Worm (Caenorhabditis elegans) whole organism, L2 larva: Measurements from ENCODE around the gene Y113G7A.14.

Experiments used
- C34F6.9 ChIP-seq: fragments of 150-350 bp; optimal IDR thresholded peaks from 2 replicates; lab custom pipeline; 2014; ENCODE audit warnings: missing biosample characterization, missing genetic modification characterization
- R02D3.7 ChIP-seq: fragments of 150-350 bp; optimal IDR thresholded peaks from 2 replicates; lab custom pipeline; 2014; ENCODE audit warnings: missing biosample characterization, missing genetic modification characterization
- Y55F3AM.14 ChIP-seq: fragments of 200-800 bp; sonication (Bioruptor generic); optimal IDR thresholded peaks from 2 replicates; lab custom pipeline; 2018; ENCODE audit warnings: mild to moderate bottlenecking, missing genetic modification characterization, missing compliant biosample characterization
- ZK546.5 ChIP-seq: sonication (generic microtip); optimal IDR thresholded peaks from 2 replicates; lab custom pipeline; 2017; ENCODE audit warnings: missing biosample characterization, missing genetic modification characterization
- alr-1 ChIP-seq: fragments of 150-350 bp; optimal IDR thresholded peaks from 2 replicates; lab custom pipeline; 2014; ENCODE audit warnings: missing biosample characterization, missing genetic modification characterization
- ama-1 ChIP-seq: fragments of 150-350 bp; optimal IDR thresholded peaks from 2 replicates; lab custom pipeline; 2018; ENCODE audit warnings: inconsistent platforms
- blmp-1 ChIP-seq: sonication (generic microtip); optimal IDR thresholded peaks from 2 replicates; lab custom pipeline; 2017; ENCODE audit warnings: missing genetic modification characterization, mild to moderate bottlenecking, missing compliant biosample characterization, antibody characterized with exemption, moderate library complexity; ENCODE audit not compliant: insufficient read depth
- ceh-82 ChIP-seq: fragments of 150-350 bp; optimal IDR thresholded peaks from 2 replicates; lab custom pipeline; 2014; ENCODE audit warnings: missing biosample characterization, missing genetic modification characterization
- crh-2 ChIP-seq: sonication (generic microtip); optimal IDR thresholded peaks from 2 replicates; lab custom pipeline; 2017; ENCODE audit warnings: missing biosample characterization, missing genetic modification characterization
- dmd-4 ChIP-seq: sonication (generic microtip); optimal IDR thresholded peaks from 2 replicates; lab custom pipeline; 2017; ENCODE audit warnings: missing biosample characterization, missing genetic modification characterization
- elt-1 ChIP-seq: fragments of 150-350 bp; optimal IDR thresholded peaks from 2 replicates; lab custom pipeline; 2014; ENCODE audit warnings: missing biosample characterization, missing genetic modification characterization
- elt-3 ChIP-seq: sonication (generic microtip); optimal IDR thresholded peaks from 2 replicates; lab custom pipeline; 2017; ENCODE audit warnings: missing biosample characterization, missing genetic modification characterization
- fos-1 ChIP-seq: fragments of 150-350 bp; optimal IDR thresholded peaks from 2 replicates; lab custom pipeline; 2014; ENCODE audit warnings: missing biosample characterization, missing genetic modification characterization
- gmeb-1 ChIP-seq: fragments of 150-350 bp; optimal IDR thresholded peaks from 2 replicates; lab custom pipeline; 2014; ENCODE audit warnings: missing biosample characterization, missing genetic modification characterization
- lin-11 ChIP-seq: fragments of 150-350 bp; sonication (generic microtip); optimal IDR thresholded peaks from 2 replicates; lab custom pipeline; 2014; ENCODE audit warnings: missing biosample characterization, missing genetic modification characterization, inconsistent platforms, mixed read lengths
- lin-39 ChIP-seq: fragments of 150-350 bp; optimal IDR thresholded peaks from 2 replicates; lab custom pipeline; 2014; ENCODE audit warnings: missing biosample characterization, missing genetic modification reagents, missing genetic modification characterization
- lsy-2 ChIP-seq, 2 experiments: fragments of 150-350 bp in 1 of 2; sonication (generic microtip) in 1 of 2; optimal IDR thresholded peaks; 2 replicates each; lab custom pipeline; 2014 to 2017; ENCODE audit warnings: missing biosample characterization in 2 of 2, missing genetic modification characterization in 2 of 2
- mab-5 ChIP-seq: fragments of 150-350 bp; optimal IDR thresholded peaks from 2 replicates; lab custom pipeline; 2014; ENCODE audit warnings: missing biosample characterization, missing genetic modification characterization
- mbf-1 ChIP-seq: sonication (generic microtip); optimal IDR thresholded peaks from 2 replicates; lab custom pipeline; 2017; ENCODE audit warnings: missing biosample characterization, missing genetic modification characterization
- mdl-1 ChIP-seq, 2 experiments: fragments of 150-350 bp in 1 of 2; sonication (generic microtip) in 1 of 2; optimal IDR thresholded peaks; 2 replicates each; lab custom pipeline; 2017; ENCODE audit warnings: missing biosample characterization in 2 of 2, missing genetic modification characterization in 2 of 2
- nhr-10 ChIP-seq: sonication (generic microtip); optimal IDR thresholded peaks from 2 replicates; lab custom pipeline; 2017; ENCODE audit warnings: missing biosample characterization, missing genetic modification characterization
- nhr-11 ChIP-seq: fragments of 150-350 bp; optimal IDR thresholded peaks from 2 replicates; lab custom pipeline; 2014; ENCODE audit warnings: missing biosample characterization, missing genetic modification characterization
- nhr-129 ChIP-seq: fragments of 150-350 bp; optimal IDR thresholded peaks from 2 replicates; lab custom pipeline; 2014; ENCODE audit warnings: missing biosample characterization, missing genetic modification characterization
- nhr-21 ChIP-seq: fragments of 150-350 bp; optimal IDR thresholded peaks from 2 replicates; lab custom pipeline; 2014; ENCODE audit warnings: missing biosample characterization, missing genetic modification characterization
- nhr-237 ChIP-seq: fragments of 150-350 bp; optimal IDR thresholded peaks from 2 replicates; lab custom pipeline; 2014; ENCODE audit warnings: missing biosample characterization, missing genetic modification characterization
- nhr-25 ChIP-seq: fragments of 150-350 bp; sonication (generic microtip); optimal IDR thresholded peaks from 3 replicates; lab custom pipeline; 2014; ENCODE audit warnings: missing biosample characterization, missing genetic modification characterization
- peb-1 ChIP-seq: fragments of 150-350 bp; optimal IDR thresholded peaks from 2 replicates; lab custom pipeline; 2014; ENCODE audit warnings: missing biosample characterization, missing genetic modification characterization
- sem-4 ChIP-seq: fragments of 150-350 bp; optimal IDR thresholded peaks from 2 replicates; lab custom pipeline; 2014; ENCODE audit warnings: missing biosample characterization, missing genetic modification reagents, missing genetic modification characterization
- sma-3 ChIP-seq: sonication (generic microtip); optimal IDR thresholded peaks from 2 replicates; lab custom pipeline; 2016; ENCODE audit warnings: missing genetic modification reagents, missing genetic modification characterization, missing compliant biosample characterization
- sma-9 ChIP-seq, 2 experiments: fragments of 150-350 bp in 1 of 2; sonication (generic microtip) in 1 of 2; optimal IDR thresholded peaks; 2 replicates each; lab custom pipeline; 2014 to 2016; ENCODE audit warnings: missing genetic modification characterization in 2 of 2, mild to moderate bottlenecking in 1 of 2, missing biosample characterization in 1 of 2, missing compliant biosample characterization in 1 of 2, missing genetic modification reagents in 1 of 2, moderate library complexity in 1 of 2
- snpc-4 ChIP-seq: fragments of 150-350 bp; optimal IDR thresholded peaks from 2 replicates; lab custom pipeline; 2014; ENCODE audit warnings: missing biosample characterization, missing genetic modification characterization
- unc-39 ChIP-seq: fragments of 150-350 bp; optimal IDR thresholded peaks from 2 replicates; lab custom pipeline; 2014; ENCODE audit warnings: missing biosample characterization, missing genetic modification characterization
- unc-55 ChIP-seq: fragments of 150-350 bp; sonication (generic microtip); optimal IDR thresholded peaks from 3 replicates; lab custom pipeline; 2014; ENCODE audit warnings: missing biosample characterization, missing genetic modification reagents, missing genetic modification characterization
- unc-62 ChIP-seq: fragments of 150-350 bp; optimal IDR thresholded peaks from 2 replicates; lab custom pipeline; 2014; ENCODE audit warnings: missing biosample characterization, missing genetic modification reagents, missing genetic modification characterization
- zag-1 ChIP-seq: fragments of 150-350 bp; optimal IDR thresholded peaks from 2 replicates; lab custom pipeline; 2014; ENCODE audit warnings: missing biosample characterization, missing genetic modification characterization
- ztf-1 ChIP-seq: fragments of 200-800 bp; sonication (Bioruptor generic); conservative IDR thresholded peaks from 2 replicates; pipeline ENCODE4 v1.3.6; 2022; ENCODE audit warnings: missing genetic modification characterization, missing compliant biosample characterization
- ztf-11 ChIP-seq: sonication (generic microtip); optimal IDR thresholded peaks from 2 replicates; lab custom pipeline; 2017; ENCODE audit warnings: missing biosample characterization, missing genetic modification characterization
- ztf-4 ChIP-seq: fragments of 150-350 bp; optimal IDR thresholded peaks from 2 replicates; lab custom pipeline; 2014; ENCODE audit warnings: missing biosample characterization, missing genetic modification characterization

Y113G7A.14 gene

DNA sequence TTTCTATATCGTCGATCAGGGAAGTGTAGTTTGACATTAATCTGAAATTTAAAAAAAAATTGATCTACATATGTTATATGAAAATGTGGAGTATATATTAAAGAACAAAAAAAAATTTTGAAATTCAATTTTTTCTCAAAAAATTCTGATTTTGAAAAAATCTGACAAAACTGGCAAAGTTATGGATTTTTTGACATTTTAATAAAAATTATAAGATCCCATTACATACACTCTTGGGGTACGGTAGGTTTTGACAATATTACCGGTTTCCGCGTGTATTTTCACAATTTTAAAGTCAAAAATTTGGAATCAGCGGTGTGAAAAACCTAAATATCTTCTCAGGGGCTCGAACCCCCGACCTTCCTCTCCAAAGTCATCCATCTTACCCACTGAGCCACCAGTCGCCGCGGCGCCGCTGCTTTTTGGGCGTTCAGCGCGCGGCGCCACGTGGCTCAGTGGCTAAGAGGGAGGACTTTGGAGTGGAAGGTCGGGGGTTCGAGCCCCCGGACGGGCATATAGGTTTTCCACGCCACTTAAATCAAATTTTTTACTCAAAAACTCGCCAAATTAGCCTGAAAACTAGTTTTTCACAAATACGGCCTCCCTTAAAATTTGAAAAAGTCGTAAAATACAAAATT, at the start of gene Y113G7A.14:
Y113G7A.14 (minus strand) TSS at position 51 of the 638 bp plus-strand sequence.
- TF ChIP-seq sma-9 (GFP tag; optimal IDR thresholded peaks at IDR 0.05; lab: Kevin White, UChicago) (no peak), sma-9 (tag; optimal IDR thresholded peaks at IDR 0.05; lab: Kevin White, UChicago) (no peak), nhr-129 (tag; lab: Kevin White, UChicago) (no peak), unc-39 (no peak), nhr-237 (tag; lab: Kevin White, UChicago) (no peak), unc-62 (GFP tag; lab: Kevin White, UChicago) (no peak), nhr-11 (tag; lab: Kevin White, UChicago) (no peak), unc-55 (no peak), nhr-21 (tag; lab: Kevin White, UChicago) (no peak), ztf-4 (tag; lab: Kevin White, UChicago) (no peak), dmd-4 (no peak), ztf-1 (no peak), nhr-25 (tag; lab: Kevin White, UChicago) (no peak), lsy-2 (tag; optimal IDR thresholded peaks at IDR 0.05; lab: Kevin White, UChicago) (no peak)

DNA sequence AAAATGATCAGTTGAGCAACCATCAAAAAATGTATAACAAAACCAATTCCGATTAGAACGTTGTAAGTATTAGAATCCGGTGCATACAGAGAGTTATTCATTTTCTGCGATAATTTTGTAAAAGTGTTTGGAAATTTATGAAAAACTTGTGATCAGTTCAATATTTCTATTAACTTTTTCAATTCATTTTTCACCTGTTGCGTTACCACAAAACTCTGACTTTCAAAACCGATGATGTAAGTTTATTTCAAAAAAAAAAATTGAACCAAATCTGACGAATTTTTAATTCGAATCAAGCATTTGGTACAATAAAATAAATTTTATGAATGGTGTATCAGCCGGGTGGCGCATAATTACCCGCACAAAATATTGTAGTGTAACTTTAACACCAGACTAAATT, 48.3 kb upstream of the Y113G7A.14 start, which contains the start of gene srz-16:
srz-16 (minus strand) TSS at position 101 of the 400 bp plus-strand sequence.
- TF ChIP-seq nhr-21 (tag; lab: Kevin White, UChicago): no peak
- TF ChIP-seq ZK546.5 (tag; lab: Kevin White, UChicago): no peak
- TF ChIP-seq nhr-10 (tag; lab: Kevin White, UChicago): no peak
- no peak for TF ChIP-seq ama-1
- TF ChIP-seq alr-1 (tag; lab: Kevin White, UChicago): no peak
- TF ChIP-seq lsy-2 (tag; optimal IDR thresholded peaks at IDR 0.05; lab: Kevin White, UChicago): no peak
- no peak for TF ChIP-seq elt-1 (tag; lab: Kevin White, UChicago)
- no peak for TF ChIP-seq blmp-1 (tag; lab: Kevin White, UChicago)
- no peak for TF ChIP-seq snpc-4 (tag; lab: Kevin White, UChicago)
- no peak for TF ChIP-seq mdl-1 (tag; optimal IDR thresholded peaks at IDR 0.05; lab: Kevin White, UChicago)
- TF ChIP-seq lin-39 (tag; lab: Kevin White, UChicago): no peak
- no peak for TF ChIP-seq Y55F3AM.14
- TF ChIP-seq zag-1 (tag; lab: Kevin White, UChicago): no peak
- no peak for TF ChIP-seq peb-1 (tag; lab: Kevin White, UChicago)
- TF ChIP-seq gmeb-1 (tag; lab: Kevin White, UChicago): no peak
- no peak for TF ChIP-seq ztf-1
- TF ChIP-seq ztf-4 (tag; lab: Kevin White, UChicago): no peak
- no peak for TF ChIP-seq mab-5 (tag; lab: Kevin White, UChicago)
- no peak for TF ChIP-seq R02D3.7 (tag; lab: Kevin White, UChicago)
- no peak for TF ChIP-seq nhr-129 (tag; lab: Kevin White, UChicago)

DNA sequence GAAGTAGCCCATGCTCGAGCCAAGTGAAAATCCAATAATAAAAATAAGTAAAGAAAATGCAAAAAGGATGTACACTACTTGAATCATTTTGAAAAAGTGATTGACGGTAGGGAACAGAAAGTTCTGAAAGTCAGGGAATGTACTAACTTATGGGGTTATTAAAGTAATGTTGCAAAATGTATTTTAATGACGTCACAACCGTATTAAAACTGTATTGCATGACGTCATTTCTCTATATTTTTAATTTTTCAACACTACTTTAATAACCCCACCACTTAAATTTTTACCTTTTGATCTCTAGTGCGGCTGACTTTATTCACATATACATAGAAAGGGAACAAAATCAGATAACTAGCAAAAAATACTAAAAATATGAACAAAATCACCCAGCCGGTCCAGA, 44.1 kb upstream of the Y113G7A.14 start:
- no peak for TF ChIP-seq crh-2 (tag; lab: Kevin White, UChicago)
- TF ChIP-seq mab-5 (tag; lab: Kevin White, UChicago): no peak
- TF ChIP-seq fos-1 (tag; lab: Kevin White, UChicago): no peak
- no peak for TF ChIP-seq nhr-129 (tag; lab: Kevin White, UChicago)
- TF ChIP-seq sma-9 (GFP tag; optimal IDR thresholded peaks at IDR 0.05; lab: Kevin White, UChicago): no peak
- no peak for TF ChIP-seq sma-9 (tag; optimal IDR thresholded peaks at IDR 0.05; lab: Kevin White, UChicago)
- TF ChIP-seq unc-55: no peak
- TF ChIP-seq nhr-25 (tag; lab: Kevin White, UChicago): no peak
- no peak for TF ChIP-seq elt-3 (tag; lab: Kevin White, UChicago)
- TF ChIP-seq zag-1 (tag; lab: Kevin White, UChicago): no peak
- TF ChIP-seq R02D3.7 (tag; lab: Kevin White, UChicago): no peak
- TF ChIP-seq ztf-1: no peak
- TF ChIP-seq peb-1 (tag; lab: Kevin White, UChicago): no peak

DNA sequence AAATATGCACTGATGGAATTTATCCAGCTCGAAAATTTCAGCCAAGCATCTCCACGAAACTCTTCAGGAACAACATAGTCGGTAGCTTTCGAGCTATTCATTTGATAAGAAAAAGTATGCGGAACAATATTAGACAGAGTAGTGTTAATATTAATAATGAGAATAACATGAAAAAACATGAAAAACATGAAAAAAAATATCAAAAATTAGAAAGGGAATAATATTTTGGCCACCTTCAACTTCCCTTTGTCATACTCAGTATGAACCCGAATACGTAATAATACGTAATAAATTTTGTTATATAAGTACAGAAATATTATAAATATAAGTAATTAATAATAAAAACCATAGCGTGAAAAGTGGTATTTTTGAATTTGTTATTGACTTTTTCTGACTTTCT, 33.7 kb upstream of the Y113G7A.14 start, which contains the start of gene srw-39:
srw-39 (minus strand) TSS at position 101 of the 400 bp plus-strand sequence.
- TF ChIP-seq gmeb-1 (tag; lab: Kevin White, UChicago) (no peak), sem-4 (tag; lab: Kevin White, UChicago) (no peak), lin-11 (tag; lab: Kevin White, UChicago) (no peak), ceh-82 (tag; lab: Kevin White, UChicago) (no peak), sma-3 (GFP tag; lab: Kevin White, UChicago) (no peak), mbf-1 (tag; lab: Kevin White, UChicago) (no peak), ztf-11 (no peak), C34F6.9 (tag; lab: Kevin White, UChicago) (no peak), mdl-1 (tag; optimal IDR thresholded peaks at IDR 0.05; lab: Kevin White, UChicago) (no peak)
